Worm (Caenorhabditis elegans) whole organism, L3 larva: Measurements from ENCODE around the gene C13A2.3.

Source experiments
- R02D3.7 ChIP-seq: fragments of 150-350 bp; optimal IDR thresholded peaks from 2 replicates; lab custom pipeline; 2014; ENCODE audit warnings: missing biosample characterization, missing genetic modification characterization
- ZK546.5 ChIP-seq: sonication (generic microtip); optimal IDR thresholded peaks from 2 replicates; lab custom pipeline; 2017; ENCODE audit warnings: missing biosample characterization, missing genetic modification characterization
- aly-2 ChIP-seq: fragments of 150-350 bp; optimal IDR thresholded peaks from 2 replicates; lab custom pipeline; 2014; ENCODE audit warnings: missing biosample characterization, missing genetic modification characterization
- ama-1 ChIP-seq: fragments of 150-350 bp; optimal IDR thresholded peaks from 2 replicates; lab custom pipeline; 2018
- ceh-16 ChIP-seq: sonication (generic microtip); optimal IDR thresholded peaks from 2 replicates; lab custom pipeline; 2017; ENCODE audit warnings: missing biosample characterization, missing genetic modification characterization
- ceh-28 ChIP-seq: fragments of 150-350 bp; optimal IDR thresholded peaks from 2 replicates; lab custom pipeline; 2014; ENCODE audit warnings: missing biosample characterization, missing genetic modification reagents, missing genetic modification characterization
- ceh-9 ChIP-seq: sonication (generic microtip); optimal IDR thresholded peaks from 2 replicates; lab custom pipeline; 2018; ENCODE audit warnings: missing biosample characterization, missing genetic modification characterization
- daf-12 ChIP-seq: fragments of 150-350 bp; optimal IDR thresholded peaks from 2 replicates; lab custom pipeline; 2014; ENCODE audit warnings: missing biosample characterization, missing genetic modification reagents, missing genetic modification characterization
- egl-27 ChIP-seq: sonication (generic microtip); optimal IDR thresholded peaks from 4 replicates; lab custom pipeline; 2017; ENCODE audit warnings: missing biosample characterization, missing genetic modification reagents, missing genetic modification characterization
- egl-5 ChIP-seq: fragments of 150-350 bp; optimal IDR thresholded peaks from 2 replicates; lab custom pipeline; 2017; ENCODE audit warnings: missing biosample characterization, missing genetic modification reagents, missing genetic modification characterization, inconsistent platforms
- elt-1 ChIP-seq: fragments of 150-350 bp; optimal IDR thresholded peaks from 2 replicates; lab custom pipeline; 2014; ENCODE audit warnings: missing biosample characterization, missing genetic modification characterization
- elt-2 ChIP-seq: sonication (generic microtip); optimal IDR thresholded peaks from 2 replicates; lab custom pipeline; 2016; ENCODE audit warnings: missing genetic modification reagents, mild to moderate bottlenecking, missing genetic modification characterization, missing compliant biosample characterization
- elt-3 ChIP-seq, 3 experiments: fragments of 150-350 bp in 1 of 3; sonication (generic microtip) in 2 of 3; optimal IDR thresholded peaks; 2 replicates in 2 of 3; 4 replicates in 1 of 3; lab custom pipeline; 2014 to 2017; ENCODE audit warnings: missing biosample characterization in 3 of 3, missing genetic modification characterization in 3 of 3
- eor-1 ChIP-seq, 2 experiments: fragments of 150-350 bp; optimal IDR thresholded peaks; 2 replicates each; lab custom pipeline; 2014 to 2018; ENCODE audit warnings: missing biosample characterization in 2 of 2, missing genetic modification characterization in 2 of 2
- fkh-10 ChIP-seq: sonication (generic microtip); optimal IDR thresholded peaks from 2 replicates; lab custom pipeline; 2017; ENCODE audit warnings: missing biosample characterization, missing genetic modification reagents, missing genetic modification characterization
- fkh-2 ChIP-seq: fragments of 150-350 bp; optimal IDR thresholded peaks from 2 replicates; lab custom pipeline; 2014; ENCODE audit warnings: missing biosample characterization, missing genetic modification reagents, missing genetic modification characterization
- hmg-11 ChIP-seq: sonication (generic microtip); optimal IDR thresholded peaks from 2 replicates; lab custom pipeline; 2016; ENCODE audit warnings: missing genetic modification characterization, missing compliant biosample characterization
- lin-15B ChIP-seq: fragments of 150-350 bp; optimal IDR thresholded peaks from 2 replicates; lab custom pipeline; 2014; ENCODE audit warnings: missing biosample characterization, missing genetic modification characterization
- lsy-12 ChIP-seq: sonication (generic microtip); optimal IDR thresholded peaks from 2 replicates; lab custom pipeline; 2016; ENCODE audit warnings: mild to moderate bottlenecking, missing genetic modification characterization, missing compliant biosample characterization
- nfya-1 ChIP-seq: sonication (generic microtip); optimal IDR thresholded peaks from 2 replicates; lab custom pipeline; 2017; ENCODE audit warnings: missing genetic modification characterization, mild to moderate bottlenecking, missing compliant biosample characterization, antibody characterized with exemption, moderate library complexity; ENCODE audit not compliant: insufficient read depth
- nhr-11 ChIP-seq: fragments of 150-350 bp; optimal IDR thresholded peaks from 2 replicates; lab custom pipeline; 2014; ENCODE audit warnings: missing biosample characterization, missing genetic modification characterization
- nhr-23 ChIP-seq: fragments of 150-350 bp; optimal IDR thresholded peaks from 2 replicates; lab custom pipeline; 2014; ENCODE audit warnings: missing biosample characterization, missing genetic modification reagents, missing genetic modification characterization
- nhr-25 ChIP-seq: sonication (generic microtip); optimal IDR thresholded peaks from 2 replicates; lab custom pipeline; 2017; ENCODE audit warnings: missing biosample characterization, missing genetic modification characterization
- nhr-28 ChIP-seq: fragments of 150-350 bp; optimal IDR thresholded peaks from 2 replicates; lab custom pipeline; 2014; ENCODE audit warnings: missing biosample characterization, missing genetic modification characterization
- nhr-43 ChIP-seq: sonication (generic microtip); optimal IDR thresholded peaks from 2 replicates; lab custom pipeline; 2016; ENCODE audit warnings: mild to moderate bottlenecking, missing genetic modification characterization, missing compliant biosample characterization; ENCODE audit not compliant: poor library complexity, severe bottlenecking
- nhr-67 ChIP-seq: fragments of 150-350 bp; optimal IDR thresholded peaks from 2 replicates; lab custom pipeline; 2014; ENCODE audit warnings: missing biosample characterization, missing genetic modification characterization
- nhr-76 ChIP-seq: fragments of 150-350 bp; sonication (generic microtip); optimal IDR thresholded peaks from 5 replicates; lab custom pipeline; 2014; ENCODE audit warnings: missing biosample characterization, missing genetic modification characterization
- nhr-77 ChIP-seq: fragments of 150-350 bp; optimal IDR thresholded peaks from 2 replicates; lab custom pipeline; 2014; ENCODE audit warnings: missing biosample characterization, missing genetic modification characterization
- pha-4 ChIP-seq: fragments of 150-350 bp; optimal IDR thresholded peaks from 2 replicates; lab custom pipeline; 2014; ENCODE audit warnings: missing biosample characterization, missing genetic modification reagents, missing genetic modification characterization
- pqm-1 ChIP-seq: fragments of 150-350 bp; optimal IDR thresholded peaks from 2 replicates; lab custom pipeline; 2017; ENCODE audit warnings: missing biosample characterization, missing genetic modification characterization, inconsistent platforms
- sea-2 ChIP-seq: fragments of 150-350 bp; sonication (generic microtip); optimal IDR thresholded peaks from 4 replicates; lab custom pipeline; 2014; ENCODE audit warnings: missing biosample characterization, missing genetic modification reagents, missing genetic modification characterization
- skn-1 ChIP-seq: fragments of 150-350 bp; optimal IDR thresholded peaks from 2 replicates; lab custom pipeline; 2014; ENCODE audit warnings: missing biosample characterization, missing genetic modification characterization
- snpc-4 ChIP-seq: fragments of 150-350 bp; optimal IDR thresholded peaks from 2 replicates; lab custom pipeline; 2014; ENCODE audit warnings: missing biosample characterization, missing genetic modification characterization
- tbx-2 ChIP-seq: sonication (generic microtip); optimal IDR thresholded peaks from 2 replicates; lab custom pipeline; 2016; ENCODE audit warnings: mild to moderate bottlenecking, missing genetic modification characterization, missing compliant biosample characterization
- unc-39 ChIP-seq: sonication (generic microtip); optimal IDR thresholded peaks from 4 replicates; lab custom pipeline; 2017; ENCODE audit warnings: missing biosample characterization, missing genetic modification characterization
- unc-62 ChIP-seq: fragments of 150-350 bp; sonication (generic microtip); optimal IDR thresholded peaks from 4 replicates; lab custom pipeline; 2014; ENCODE audit warnings: missing biosample characterization, missing genetic modification reagents, missing genetic modification characterization
- zag-1 ChIP-seq: fragments of 150-350 bp; optimal IDR thresholded peaks from 2 replicates; lab custom pipeline; 2014; ENCODE audit warnings: missing biosample characterization, missing genetic modification characterization
- ztf-11 ChIP-seq: fragments of 150-350 bp; optimal IDR thresholded peaks from 2 replicates; lab custom pipeline; 2014; ENCODE audit warnings: missing biosample characterization, missing genetic modification characterization
- ztf-4 ChIP-seq: fragments of 150-350 bp; optimal IDR thresholded peaks from 2 replicates; lab custom pipeline; 2014; ENCODE audit warnings: missing biosample characterization, missing genetic modification characterization

C13A2.3 gene

ce11 chrV:7269399-7269798, 12.7 kb upstream of the C13A2.3 start, which contains the start of gene C13A2.6:
Gene C13A2.6, plus strand, starts transcription at chrV:7269699.
- TF ChIP-seq skn-1 (tag; lab: Kevin White, UChicago), result no peak
- TF ChIP-seq unc-62, result no peak
- no peak for TF ChIP-seq pqm-1 (tag; lab: Kevin White, UChicago)
- TF ChIP-seq fkh-2 (tag; lab: Kevin White, UChicago), result no peak
- no peak for TF ChIP-seq elt-1
- TF ChIP-seq nhr-76 (tag; lab: Kevin White, UChicago), result no peak
- TF ChIP-seq fkh-10 (GFP tag; lab: Kevin White, UChicago), result no peak
- no peak for TF ChIP-seq eor-1 (tag; optimal IDR thresholded peaks at IDR 0.05; lab: Kevin White, UChicago)
- TF ChIP-seq ztf-11 (tag; lab: Kevin White, UChicago), result no peak
- no peak for TF ChIP-seq nfya-1 (tag; lab: Kevin White, UChicago)
- no peak for TF ChIP-seq ceh-9 (tag; lab: Kevin White, UChicago)
- TF ChIP-seq ama-1 (lab: Kevin White, UChicago), result no peak
- TF ChIP-seq elt-3 (tag; optimal IDR thresholded peaks at IDR 0.05; lab: Kevin White, UChicago), result no peak
- TF ChIP-seq nhr-67 (tag; lab: Kevin White, UChicago), result no peak
- no peak for TF ChIP-seq ZK546.5 (tag; lab: Kevin White, UChicago)
- no peak for TF ChIP-seq nhr-43
- no peak for TF ChIP-seq nhr-25 (tag; lab: Kevin White, UChicago)
- TF ChIP-seq nhr-23 (tag; lab: Kevin White, UChicago), result no peak
- TF ChIP-seq, all 47 proteins: peak for 0

- no peak for TF ChIP-seq ztf-11 (tag; lab: Kevin White, UChicago)
- no peak for TF ChIP-seq aly-2 (tag; lab: Kevin White, UChicago)
- no peak for TF ChIP-seq lin-15B (tag; lab: Kevin White, UChicago)
- TF ChIP-seq lsy-12 (tag; lab: Kevin White, UChicago), result no peak
- TF ChIP-seq ztf-4 (tag; lab: Kevin White, UChicago), result no peak
- TF ChIP-seq unc-39 (tag; lab: Kevin White, UChicago), result no peak
- TF ChIP-seq ama-1 (lab: Kevin White, UChicago), result no peak
- TF ChIP-seq zag-1, result no peak
- TF ChIP-seq nhr-76 (tag; lab: Kevin White, UChicago), result no peak
- no peak for TF ChIP-seq elt-2 (tag; lab: Kevin White, UChicago)
- TF ChIP-seq snpc-4 (tag; lab: Kevin White, UChicago), result no peak
- no peak for TF ChIP-seq egl-27
- TF ChIP-seq elt-3 (tag; optimal IDR thresholded peaks at IDR 0.05; lab: Kevin White, UChicago), result no peak
Measured at ce11 chrV:7274992-7275391, 7.1 kb upstream of the C13A2.3 start, which contains the start of gene C13A2.10. Gene C13A2.10, minus strand, starts transcription at chrV:7275092.

ce11 chrV:7275491-7275890, 6.6 kb upstream of the C13A2.3 start, which contains the start of gene C13A2.5:
Gene C13A2.5, plus strand, starts transcription at chrV:7275791.
- no peak for TF ChIP-seq skn-1 (tag; lab: Kevin White, UChicago)
- TF ChIP-seq R02D3.7, result no peak
- no peak for TF ChIP-seq fkh-2 (tag; lab: Kevin White, UChicago)
- no peak for TF ChIP-seq nhr-43
- no peak for TF ChIP-seq pqm-1 (tag; lab: Kevin White, UChicago)
- no peak for TF ChIP-seq unc-62
- no peak for TF ChIP-seq pha-4
- no peak for TF ChIP-seq sea-2

ce11 chrV:7279090-7279489, 3.0 kb upstream of the C13A2.3 start, which contains the start of gene C13A2.4:
Gene C13A2.4, plus strand, starts transcription at chrV:7279390.
- no peak for TF ChIP-seq egl-27
- TF ChIP-seq nhr-28 (tag; lab: Kevin White, UChicago), result no peak
- no peak for TF ChIP-seq ama-1 (lab: Kevin White, UChicago)
- no peak for TF ChIP-seq sea-2
- no peak for TF ChIP-seq ztf-11 (tag; lab: Kevin White, UChicago)
- no peak for TF ChIP-seq egl-5
- TF ChIP-seq elt-2 (tag; lab: Kevin White, UChicago), result no peak
- TF ChIP-seq daf-12 (tag; lab: Kevin White, UChicago), result no peak
- TF ChIP-seq ceh-16, result no peak
- no peak for TF ChIP-seq elt-3 (tag; optimal IDR thresholded peaks at IDR 0.05; lab: Kevin White, UChicago)
- TF ChIP-seq R02D3.7, result no peak
- no peak for TF ChIP-seq nhr-11 (tag; lab: Kevin White, UChicago)

- TF ChIP-seq ceh-9 (tag; lab: Kevin White, UChicago) (no peak), elt-3 (tag; optimal IDR thresholded peaks at IDR 0.05; lab: Kevin White, UChicago) (no peak), pqm-1 (tag; lab: Kevin White, UChicago) (no peak), sea-2 (no peak), egl-5 (no peak), fkh-10 (GFP tag; lab: Kevin White, UChicago) (no peak), nhr-76 (tag; lab: Kevin White, UChicago) (no peak), aly-2 (tag; lab: Kevin White, UChicago) (no peak), R02D3.7 (no peak), tbx-2 (no peak), ceh-28 (tag; lab: Kevin White, UChicago) (no peak), hmg-11 (tag; lab: Kevin White, UChicago) (no peak), nhr-77 (no peak)
Measured at ce11 chrV:7288699-7289098, 6.6 kb downstream of the C13A2.3 start, which contains the start of gene C13A2.1. Gene C13A2.1, plus strand, starts transcription at chrV:7288999.
